Worm (Caenorhabditis elegans) whole organism, mixed stage, embryonic: Measurements from ENCODE around the gene tlk-1.
A peak's percentile ranks its signal among the peaks of the same experiment; 100 is the strongest.

Experiments
- M03D4.4 ChIP-seq: sonication (generic microtip); optimal IDR thresholded peaks from 2 replicates; lab custom pipeline; 2017; ENCODE audit warnings: mild to moderate bottlenecking, missing genetic modification characterization, missing compliant biosample characterization
- bed-3 ChIP-seq: fragments of 200-800 bp; sonication (Bioruptor generic); optimal IDR thresholded peaks from 3 replicates; lab custom pipeline; 2018; ENCODE audit warnings: mild to moderate bottlenecking, missing genetic modification characterization, moderate library complexity, missing compliant biosample characterization
- blmp-1 ChIP-seq: fragments of 150-350 bp; optimal IDR thresholded peaks from 2 replicates; lab custom pipeline; 2014; ENCODE audit warnings: missing biosample characterization, missing genetic modification characterization
- ceh-39 ChIP-seq: fragments of 150-350 bp; optimal IDR thresholded peaks from 2 replicates; lab custom pipeline; 2014; ENCODE audit warnings: missing biosample characterization, missing genetic modification characterization
- ceh-43 ChIP-seq: fragments of 200-800 bp; sonication (Bioruptor generic); optimal IDR thresholded peaks from 2 replicates; lab custom pipeline; 2018; ENCODE audit warnings: mild to moderate bottlenecking, missing genetic modification characterization, moderate library complexity, missing compliant biosample characterization
- ceh-83 ChIP-seq: fragments of 200-800 bp; sonication (Bioruptor generic); optimal IDR thresholded peaks from 2 replicates; lab custom pipeline; 2018; ENCODE audit warnings: mild to moderate bottlenecking, missing genetic modification characterization, missing compliant biosample characterization
- ces-1 ChIP-seq: fragments of 150-350 bp; optimal IDR thresholded peaks from 2 replicates; lab custom pipeline; 2014; ENCODE audit warnings: missing biosample characterization, missing genetic modification reagents, missing genetic modification characterization
- cnd-1 ChIP-seq: fragments of 200-800 bp; sonication (Bioruptor generic); optimal IDR thresholded peaks from 2 replicates; lab custom pipeline; 2018; ENCODE audit warnings: mild to moderate bottlenecking, missing genetic modification characterization, missing compliant biosample characterization
- drap-1 ChIP-seq: fragments of 200-800 bp; sonication (Bioruptor generic); optimal IDR thresholded peaks from 3 replicates; lab custom pipeline; 2018; ENCODE audit warnings: mild to moderate bottlenecking, missing genetic modification characterization, missing compliant biosample characterization
- elt-1 ChIP-seq: sonication (generic microtip); optimal IDR thresholded peaks from 2 replicates; lab custom pipeline; 2017; ENCODE audit warnings: missing genetic modification characterization, mild to moderate bottlenecking, missing compliant biosample characterization, antibody characterized with exemption, moderate library complexity, borderline replicate concordance; ENCODE audit not compliant: insufficient read depth
- elt-3 ChIP-seq: fragments of 150-350 bp; optimal IDR thresholded peaks from 2 replicates; lab custom pipeline; 2014; ENCODE audit warnings: missing biosample characterization, missing genetic modification characterization
- flh-1 ChIP-seq: fragments of 200-800 bp; sonication (Bioruptor generic); optimal IDR thresholded peaks from 2 replicates; lab custom pipeline; 2018; ENCODE audit warnings: mild to moderate bottlenecking, missing genetic modification characterization, moderate library complexity, missing compliant biosample characterization
- ham-2 ChIP-seq: fragments of 200-800 bp; sonication (Bioruptor generic); optimal IDR thresholded peaks from 2 replicates; lab custom pipeline; 2018; ENCODE audit warnings: mild to moderate bottlenecking, missing genetic modification characterization, missing compliant biosample characterization
- hlh-1 ChIP-seq: fragments of 150-350 bp; optimal IDR thresholded peaks from 2 replicates; lab custom pipeline; 2014; ENCODE audit warnings: missing biosample characterization, missing genetic modification reagents, missing genetic modification characterization
- lin-13 ChIP-seq: fragments of 150-350 bp; optimal IDR thresholded peaks from 2 replicates; lab custom pipeline; 2014; ENCODE audit warnings: missing biosample characterization, missing genetic modification characterization
- lin-32 ChIP-seq: fragments of 200-800 bp; sonication (Bioruptor generic); optimal IDR thresholded peaks from 2 replicates; lab custom pipeline; 2018; ENCODE audit warnings: mild to moderate bottlenecking, missing genetic modification characterization, missing compliant biosample characterization
- lsy-2 ChIP-seq: fragments of 150-350 bp; optimal IDR thresholded peaks from 2 replicates; lab custom pipeline; 2014; ENCODE audit warnings: missing biosample characterization, missing genetic modification characterization
- mab-5 ChIP-seq: fragments of 150-350 bp; optimal IDR thresholded peaks from 2 replicates; lab custom pipeline; 2014; ENCODE audit warnings: missing biosample characterization, missing genetic modification characterization
- mep-1 ChIP-seq: fragments of 150-350 bp; optimal IDR thresholded peaks from 2 replicates; lab custom pipeline; 2017; ENCODE audit warnings: missing biosample characterization, missing genetic modification reagents, missing genetic modification characterization, inconsistent platforms
- mls-2 ChIP-seq: sonication (generic microtip); optimal IDR thresholded peaks from 2 replicates; lab custom pipeline; 2016; ENCODE audit warnings: mild to moderate bottlenecking, missing genetic modification characterization, moderate library complexity, missing compliant biosample characterization
- nhr-12 ChIP-seq: fragments of 150-350 bp; optimal IDR thresholded peaks from 2 replicates; lab custom pipeline; 2014; ENCODE audit warnings: missing biosample characterization, missing genetic modification characterization
- nhr-2 ChIP-seq: fragments of 150-350 bp; optimal IDR thresholded peaks from 2 replicates; lab custom pipeline; 2014; ENCODE audit warnings: missing biosample characterization, missing genetic modification characterization
- nhr-237 ChIP-seq: fragments of 150-350 bp; optimal IDR thresholded peaks from 2 replicates; lab custom pipeline; 2014; ENCODE audit warnings: missing biosample characterization, missing genetic modification characterization
- nhr-28 ChIP-seq: fragments of 150-350 bp; optimal IDR thresholded peaks from 2 replicates; lab custom pipeline; 2014; ENCODE audit warnings: missing biosample characterization, missing genetic modification characterization
- nhr-76 ChIP-seq: sonication (generic microtip); optimal IDR thresholded peaks from 2 replicates; lab custom pipeline; 2017; ENCODE audit warnings: missing biosample characterization, missing genetic modification characterization
- pha-4 ChIP-seq: fragments of 150-350 bp; optimal IDR thresholded peaks from 2 replicates; lab custom pipeline; 2018; ENCODE audit warnings: missing biosample characterization, missing genetic modification reagents, missing genetic modification characterization
- sem-2 ChIP-seq: fragments of 200-800 bp; sonication (Bioruptor generic); optimal IDR thresholded peaks from 2 replicates; lab custom pipeline; 2018; ENCODE audit warnings: mild to moderate bottlenecking, missing genetic modification characterization, missing compliant biosample characterization
- snpc-4 ChIP-seq: fragments of 150-350 bp; optimal IDR thresholded peaks from 2 replicates; lab custom pipeline; 2014; ENCODE audit warnings: missing biosample characterization, missing genetic modification characterization
- sptf-1 ChIP-seq: sonication (generic microtip); optimal IDR thresholded peaks from 2 replicates; lab custom pipeline; 2017; ENCODE audit warnings: mild to moderate bottlenecking, missing genetic modification characterization, moderate library complexity, missing compliant biosample characterization
- tbx-8 ChIP-seq: fragments of 200-800 bp; sonication (Bioruptor generic); optimal IDR thresholded peaks from 2 replicates; lab custom pipeline; 2018; ENCODE audit warnings: mild to moderate bottlenecking, missing genetic modification characterization, moderate library complexity, missing compliant biosample characterization
- unc-120 ChIP-seq: sonication (generic microtip); optimal IDR thresholded peaks from 2 replicates; lab custom pipeline; 2017; ENCODE audit warnings: missing genetic modification characterization, missing compliant biosample characterization; ENCODE audit not compliant: poor library complexity, severe bottlenecking
- unc-39 ChIP-seq: fragments of 150-350 bp; optimal IDR thresholded peaks from 2 replicates; lab custom pipeline; 2014; ENCODE audit warnings: missing biosample characterization, missing genetic modification characterization
- unc-62 ChIP-seq: fragments of 150-350 bp; optimal IDR thresholded peaks from 2 replicates; lab custom pipeline; 2014; ENCODE audit warnings: missing biosample characterization, missing genetic modification reagents, missing genetic modification characterization
- zip-8 ChIP-seq: fragments of 150-350 bp; optimal IDR thresholded peaks from 2 replicates; lab custom pipeline; 2014; ENCODE audit warnings: missing biosample characterization, missing genetic modification characterization
- ztf-11 ChIP-seq: fragments of 150-350 bp; optimal IDR thresholded peaks from 2 replicates; lab custom pipeline; 2014; ENCODE audit warnings: missing biosample characterization, missing genetic modification characterization

The tlk-1 gene

DNA sequence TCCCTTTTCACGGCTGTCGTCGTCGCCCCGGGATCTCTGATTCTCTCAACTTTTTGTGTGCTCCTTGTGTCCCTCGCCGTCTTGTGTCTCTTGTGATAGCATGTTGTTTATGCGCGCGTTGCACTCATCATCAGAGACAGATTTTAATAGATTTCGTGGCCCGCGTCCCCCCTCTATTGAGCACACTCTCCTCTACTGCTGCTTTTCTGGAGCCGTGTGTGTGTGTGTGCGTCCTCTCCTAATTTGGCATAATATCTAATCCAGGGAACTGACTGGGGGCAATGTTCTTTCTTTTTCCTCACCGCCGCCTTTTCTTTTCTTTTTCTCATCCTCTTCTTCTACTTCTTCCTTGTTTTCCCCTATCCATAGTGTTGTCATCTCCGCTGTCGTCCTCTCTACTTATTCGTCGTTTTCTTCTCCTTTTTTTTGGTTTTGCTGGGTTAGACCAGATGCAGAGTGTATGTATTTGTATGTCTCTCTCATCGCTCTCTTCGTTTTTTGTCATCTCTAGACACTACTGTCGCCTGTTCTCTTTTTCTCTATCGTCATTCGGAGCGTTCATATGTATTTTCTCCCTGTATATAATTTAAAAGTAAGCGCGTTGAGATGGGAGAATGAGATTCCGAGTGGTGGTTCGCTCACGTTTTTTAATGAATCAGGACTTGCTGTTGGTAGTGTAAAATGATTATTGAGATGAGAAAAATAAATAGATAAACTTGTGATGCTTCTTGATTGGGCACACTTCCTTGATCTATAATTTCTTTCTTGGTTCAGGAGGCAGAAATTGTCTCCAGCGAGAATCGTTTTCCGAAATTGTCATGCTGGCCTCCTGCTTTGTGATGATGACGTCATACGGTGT, 4.3 kb downstream of the tlk-1 start:
- no peak for TF ChIP-seq mab-5
- TF ChIP-seq elt-1, result no peak
- TF ChIP-seq zip-8, result peak; percentile 81
- TF ChIP-seq pha-4 (tag; lab: Kevin White, UChicago), result no peak
- TF ChIP-seq ham-2 (GFP tag; lab: Kevin White, UChicago), result peak; percentile 10
- no peak for TF ChIP-seq mls-2 (tag; lab: Kevin White, UChicago)
- TF ChIP-seq flh-1 (GFP tag; lab: Kevin White, UChicago), result no peak
- TF ChIP-seq mep-1 (tag; lab: Kevin White, UChicago), result no peak
- no peak for TF ChIP-seq nhr-2
- TF ChIP-seq nhr-76, result no peak
- TF ChIP-seq hlh-1 (tag; lab: Kevin White, UChicago), result peak; percentile 54
- TF ChIP-seq nhr-12 (tag; lab: Kevin White, UChicago), result no peak
- no peak for TF ChIP-seq nhr-28 (tag; lab: Kevin White, UChicago)
- TF ChIP-seq unc-62 (GFP tag; lab: Kevin White, UChicago), result no peak
- TF ChIP-seq ceh-39 (tag; lab: Kevin White, UChicago), result no peak
- TF ChIP-seq blmp-1 (tag; lab: Kevin White, UChicago), result no peak
- peak; percentile 80 for TF ChIP-seq ces-1 (GFP tag; lab: Kevin White, UChicago)
- TF ChIP-seq sptf-1 (tag; lab: Kevin White, UChicago), result peak; percentile 31
- TF ChIP-seq elt-3 (tag; lab: Kevin White, UChicago), result no peak
- TF ChIP-seq cnd-1, result no peak
- TF ChIP-seq tbx-8, result no peak
- TF ChIP-seq nhr-237 (tag; lab: Kevin White, UChicago), result no peak
- TF ChIP-seq unc-39 (tag; lab: Kevin White, UChicago), result no peak
- peak; percentile 36 for TF ChIP-seq lin-13
- peak; percentile 54 for TF ChIP-seq unc-120
- TF ChIP-seq sem-2 (GFP tag; lab: Kevin White, UChicago), result peak; percentile 27
- TF ChIP-seq drap-1 (GFP tag; lab: Kevin White, UChicago), result peak; percentile 9
- no peak for TF ChIP-seq lsy-2
- TF ChIP-seq lin-32 (GFP tag; lab: Kevin White, UChicago), result no peak
- no peak for TF ChIP-seq snpc-4 (tag; lab: Kevin White, UChicago)
- no peak for TF ChIP-seq ceh-83 (GFP tag; lab: Kevin White, UChicago)
- TF ChIP-seq ztf-11 (tag; lab: Kevin White, UChicago), result no peak
- no peak for TF ChIP-seq bed-3
- TF ChIP-seq ceh-43, result no peak
- peak; percentile 26 for TF ChIP-seq M03D4.4 (tag; lab: Kevin White, UChicago)

DNA sequence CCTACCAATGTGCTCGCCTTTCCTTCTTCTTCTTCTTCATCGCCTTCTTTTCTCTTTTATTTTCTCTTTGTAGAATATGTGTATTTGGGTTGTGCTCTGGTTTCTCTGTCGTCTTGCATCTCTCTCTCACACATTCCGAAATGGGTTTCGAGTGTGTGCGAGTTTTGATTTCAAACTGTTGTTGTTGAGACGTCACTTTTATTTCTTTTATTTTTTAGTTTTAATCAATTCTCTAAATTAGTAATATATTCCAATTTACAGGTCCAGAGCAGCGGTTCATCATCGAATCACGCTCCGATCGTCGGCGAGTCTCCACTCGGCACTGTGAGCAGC, 4.9 kb downstream of the tlk-1 start:
- TF ChIP-seq bed-3, result no peak
- TF ChIP-seq elt-1, result no peak
- TF ChIP-seq zip-8, result no peak
- no peak for TF ChIP-seq pha-4 (tag; lab: Kevin White, UChicago)
- no peak for TF ChIP-seq nhr-76
- no peak for TF ChIP-seq unc-62 (GFP tag; lab: Kevin White, UChicago)
- TF ChIP-seq hlh-1 (tag; lab: Kevin White, UChicago), result no peak
- no peak for TF ChIP-seq lin-13
- no peak for TF ChIP-seq ceh-83 (GFP tag; lab: Kevin White, UChicago)
- TF ChIP-seq nhr-2, result no peak
- no peak for TF ChIP-seq ham-2 (GFP tag; lab: Kevin White, UChicago)
- no peak for TF ChIP-seq ces-1 (GFP tag; lab: Kevin White, UChicago)
- no peak for TF ChIP-seq M03D4.4 (tag; lab: Kevin White, UChicago)
- TF ChIP-seq mep-1 (tag; lab: Kevin White, UChicago), result no peak

ce11 chrIII:9705157-9705905, 5.7 kb downstream of the tlk-1 start:
- TF ChIP-seq unc-120 (peak; percentile 32), nhr-2 (peak; percentile 61), pha-4 (tag; lab: Kevin White, UChicago) (no peak), zip-8 (peak; percentile 40), snpc-4 (tag; lab: Kevin White, UChicago) (no peak), sem-2 (GFP tag; lab: Kevin White, UChicago) (no peak), mls-2 (tag; lab: Kevin White, UChicago) (no peak), ham-2 (GFP tag; lab: Kevin White, UChicago) (peak; percentile 56), bed-3 (no peak), ceh-39 (tag; lab: Kevin White, UChicago) (no peak)
